Worm (Caenorhabditis elegans) whole organism, early embryonic: ENCODE measurements around the gene srj-5.

Experiments
- B0310.2 ChIP-seq: sonication (generic microtip); optimal IDR thresholded peaks from 2 replicates; lab custom pipeline; 2016; ENCODE audit warnings: mild to moderate bottlenecking, missing genetic modification characterization, missing compliant biosample characterization
- F13C5.2 ChIP-seq: sonication (generic microtip); optimal IDR thresholded peaks from 2 replicates; lab custom pipeline; 2017; ENCODE audit warnings: mild to moderate bottlenecking, missing genetic modification characterization, inconsistent platforms, missing compliant biosample characterization
- aly-1 ChIP-seq: sonication (generic microtip); optimal IDR thresholded peaks from 2 replicates; lab custom pipeline; 2016; ENCODE audit warnings: missing genetic modification characterization, missing compliant biosample characterization
- ama-1 ChIP-seq: fragments of 150-350 bp; optimal IDR thresholded peaks from 2 replicates; lab custom pipeline; 2014
- ceh-13 ChIP-seq: fragments of 200-800 bp; sonication (Bioruptor generic); optimal IDR thresholded peaks from 2 replicates; lab custom pipeline; 2018; ENCODE audit warnings: mild to moderate bottlenecking, missing genetic modification characterization, missing compliant biosample characterization
- ceh-36 ChIP-seq: sonication (generic microtip); optimal IDR thresholded peaks from 2 replicates; lab custom pipeline; 2016; ENCODE audit warnings: missing genetic modification characterization, inconsistent platforms, missing compliant biosample characterization
- ets-7 ChIP-seq: sonication (generic microtip); optimal IDR thresholded peaks from 2 replicates; lab custom pipeline; 2016; ENCODE audit warnings: missing genotype, missing genetic modification characterization, missing compliant biosample characterization
- flt-1 ChIP-seq: fragments of 200-800 bp; sonication (Bioruptor generic); IDR thresholded peaks from 2 replicates; pipeline ENCODE4 v1.3.6; 2022; ENCODE audit warnings: missing genetic modification characterization, missing compliant biosample characterization
- hmbx-1 ChIP-seq: sonication (generic microtip); optimal IDR thresholded peaks from 2 replicates; lab custom pipeline; 2016; ENCODE audit warnings: mild to moderate bottlenecking, missing genetic modification characterization, missing compliant biosample characterization
- hmg-4 ChIP-seq: fragments of 200-800 bp; sonication (Bioruptor generic); optimal IDR thresholded peaks from 2 replicates; lab custom pipeline; 2018; ENCODE audit warnings: mild to moderate bottlenecking, missing genetic modification characterization, missing compliant biosample characterization
- hnd-1 ChIP-seq: sonication (generic microtip); optimal IDR thresholded peaks from 2 replicates; lab custom pipeline; 2016; ENCODE audit warnings: missing genetic modification characterization, missing compliant biosample characterization
- pes-1 ChIP-seq: fragments of 200-800 bp; sonication (Bioruptor generic); IDR thresholded peaks from 2 replicates; pipeline ENCODE4 v1.3.6; 2022; ENCODE audit warnings: missing genetic modification reagents, missing genetic modification characterization, missing compliant biosample characterization
- scrt-1 ChIP-seq: fragments of 200-800 bp; sonication (Bioruptor generic); IDR thresholded peaks from 2 replicates; pipeline ENCODE4 v1.3.6; 2022; ENCODE audit warnings: missing genetic modification characterization, missing compliant biosample characterization
- sea-1 ChIP-seq: fragments of 200-800 bp; sonication (Bioruptor generic); conservative IDR thresholded peaks from 2 replicates; pipeline ENCODE4 v1.3.6; 2022; ENCODE audit warnings: missing genetic modification characterization, missing compliant biosample characterization
- tbx-11 ChIP-seq: fragments of 200-800 bp; sonication (Bioruptor generic); IDR thresholded peaks from 2 replicates; pipeline ENCODE4 v1.3.6; 2022; ENCODE audit warnings: missing genetic modification characterization, missing compliant biosample characterization
- tbx-37 ChIP-seq: fragments of 200-800 bp; sonication (Bioruptor generic); conservative IDR thresholded peaks from 2 replicates; pipeline ENCODE4 v1.3.6; 2022; ENCODE audit warnings: missing genetic modification reagents, missing genetic modification characterization, missing compliant biosample characterization
- tra-4 ChIP-seq: sonication (generic microtip); optimal IDR thresholded peaks from 2 replicates; lab custom pipeline; 2017; ENCODE audit warnings: missing genetic modification characterization, missing compliant biosample characterization

Gene srj-5

DNA sequence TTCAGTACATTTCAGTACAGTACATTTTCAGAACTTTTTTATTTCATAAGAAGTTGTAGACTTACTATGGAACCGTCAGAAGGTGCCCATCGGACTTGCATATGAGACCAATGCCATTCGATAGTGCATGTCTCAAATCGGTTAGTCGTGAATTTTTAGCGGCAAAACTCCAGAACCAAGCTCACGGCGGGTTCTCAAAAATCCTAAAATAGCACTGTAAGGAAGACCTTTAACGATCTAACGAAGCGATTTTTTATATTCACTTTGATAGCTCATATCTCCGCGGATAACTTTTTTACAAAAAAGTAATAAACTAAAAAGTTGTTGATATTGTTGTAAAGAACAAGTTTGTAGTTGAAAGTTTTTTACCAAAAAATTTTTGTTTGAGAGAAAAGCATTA lies 21.4 kb upstream of the srj-5 start, which contains the start of gene sru-25:
Gene sru-25, minus strand, starts transcription at position 101 of the 400 bp plus-strand sequence.
- TF ChIP-seq F13C5.2 (tag; lab: Kevin White, UChicago) = no peak
- no peak for TF ChIP-seq hmbx-1 (tag; lab: Kevin White, UChicago)
- TF ChIP-seq pes-1 (GFP tag; lab: Robert Waterston, UW) = no peak
- no peak for TF ChIP-seq ceh-36 (tag; lab: Kevin White, UChicago)
- TF ChIP-seq hmg-4 (GFP tag; lab: Kevin White, UChicago) = no peak
- no peak for TF ChIP-seq tbx-11 (GFP tag; lab: Robert Waterston, UW)
- no peak for TF ChIP-seq aly-1 (tag; lab: Kevin White, UChicago)
- TF ChIP-seq hnd-1 (tag; lab: Kevin White, UChicago) = no peak
- no peak for TF ChIP-seq tra-4 (tag; lab: Kevin White, UChicago)

DNA sequence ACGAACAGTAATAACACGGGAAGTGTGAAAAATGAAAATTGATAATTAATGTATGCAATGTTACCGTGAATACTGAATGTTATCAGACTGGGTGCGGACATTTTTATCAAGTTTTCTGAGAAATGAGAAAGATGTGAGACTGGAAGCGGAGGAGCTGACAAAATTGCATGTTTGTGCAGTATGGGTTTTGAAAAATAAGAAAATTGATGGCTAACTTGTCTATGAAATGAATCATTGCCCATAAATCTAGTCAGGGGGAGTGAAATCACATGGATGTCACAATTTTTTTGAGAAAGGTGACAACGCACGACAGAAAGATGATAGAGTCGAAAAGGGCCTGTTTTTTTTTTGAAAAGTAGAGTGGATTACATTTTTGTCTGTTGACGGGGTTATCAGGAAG lies 18.5 kb upstream of the srj-5 start, which contains the start of gene sru-24:
Gene sru-24, minus strand, starts transcription at position 101 of the 400 bp plus-strand sequence.
- no peak for TF ChIP-seq tra-4 (tag; lab: Kevin White, UChicago)
- no peak for TF ChIP-seq ama-1 (lab: Kevin White, UChicago)
- no peak for TF ChIP-seq ceh-36 (tag; lab: Kevin White, UChicago)
- no peak for TF ChIP-seq ets-7 (tag; lab: Kevin White, UChicago)
- no peak for TF ChIP-seq hmg-4 (GFP tag; lab: Kevin White, UChicago)
- TF ChIP-seq aly-1 (tag; lab: Kevin White, UChicago) = no peak
- no peak for TF ChIP-seq tbx-11 (GFP tag; lab: Robert Waterston, UW)
- TF ChIP-seq sea-1 (GFP tag; lab: Robert Waterston, UW) = no peak
- TF ChIP-seq B0310.2 (tag; lab: Kevin White, UChicago) = no peak
- no peak for TF ChIP-seq flt-1 (GFP tag; lab: Robert Waterston, UW)

DNA sequence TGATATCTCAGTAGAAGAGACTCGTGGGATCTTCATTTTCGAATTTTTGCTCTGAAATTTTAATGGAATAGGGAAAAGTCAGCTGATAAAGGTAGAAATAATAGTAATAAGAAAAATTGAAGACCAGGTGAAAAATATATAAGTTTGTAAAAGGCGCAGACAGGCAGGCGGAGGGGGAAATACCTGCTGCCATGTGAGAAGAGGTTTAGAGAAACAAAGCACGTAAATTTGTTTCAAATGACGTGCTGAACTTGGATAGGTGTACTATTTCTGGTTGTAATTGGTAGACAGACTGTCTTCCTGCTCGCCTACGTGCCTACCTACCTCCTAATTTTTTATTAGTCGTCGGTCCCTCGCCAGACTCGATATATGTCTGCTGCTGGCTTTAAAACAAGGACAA lies 14.6 kb upstream of the srj-5 start, which contains the start of gene nhr-180:
Gene nhr-180, minus strand, starts transcription at position 52 of the 400 bp plus-strand sequence.
- TF ChIP-seq B0310.2 (tag; lab: Kevin White, UChicago) = no peak

- TF ChIP-seq ama-1 (lab: Kevin White, UChicago) = no peak
- no peak for TF ChIP-seq ceh-13 (GFP tag; lab: Kevin White, UChicago)
- TF ChIP-seq flt-1 (GFP tag; lab: Robert Waterston, UW) = no peak
- TF ChIP-seq hmg-4 (GFP tag; lab: Kevin White, UChicago) = no peak
Measured at ce11 chrV:664337-664847, 11.6 kb upstream of the srj-5 start, which contains the start of the genes F31F4.11 and srh-266. Gene F31F4.11 (minus strand): TSS chrV:664437. Gene srh-266 (plus strand): TSS chrV:664797.

- TF ChIP-seq hmbx-1 (tag; lab: Kevin White, UChicago) (no peak), pes-1 (GFP tag; lab: Robert Waterston, UW) (no peak), ama-1 (lab: Kevin White, UChicago) (no peak), F13C5.2 (tag; lab: Kevin White, UChicago) (no peak), tbx-11 (GFP tag; lab: Robert Waterston, UW) (no peak), hnd-1 (tag; lab: Kevin White, UChicago) (no peak)
Measured at ce11 chrV:660210-660609, 7.4 kb upstream of the srj-5 start, which contains the start of gene F31F4.17. Gene F31F4.17 (minus strand): TSS chrV:660310.

ce11 chrV:658140-658539 lies 5.3 kb upstream of the srj-5 start:
- TF ChIP-seq tbx-37 (GFP tag; lab: Robert Waterston, UW) (peak; percentile 75), tbx-11 (GFP tag; lab: Robert Waterston, UW) (peak; percentile 45; the same call in 1 of the 2 replicates)

- TF ChIP-seq aly-1 (tag; lab: Kevin White, UChicago) (no peak), pes-1 (GFP tag; lab: Robert Waterston, UW) (no peak), sea-1 (GFP tag; lab: Robert Waterston, UW) (no peak)
Measured at ce11 chrV:657678-658077, 4.8 kb upstream of the srj-5 start, which contains the start of gene srh-246. Gene srh-246 (minus strand): TSS chrV:657778.

DNA sequence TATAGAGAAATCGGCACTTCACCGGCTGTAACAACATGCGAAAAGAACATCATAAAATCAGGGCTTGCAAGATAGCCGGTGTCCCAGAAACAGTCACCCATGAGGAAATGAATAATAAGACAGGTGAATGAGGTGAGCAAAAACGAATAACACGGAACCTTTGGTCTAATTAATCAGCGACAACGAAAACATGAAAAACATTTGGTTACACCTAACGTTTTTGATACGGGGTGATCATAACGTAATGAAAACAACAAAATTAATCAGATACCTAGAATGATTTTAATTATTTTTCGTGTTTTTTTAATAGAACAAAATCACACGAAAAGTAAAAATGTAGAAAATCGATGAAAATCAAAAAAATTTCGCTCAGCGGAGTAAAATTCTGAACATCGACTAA lies 3.0 kb upstream of the srj-5 start, which contains the start of gene srh-245:
Gene srh-245, minus strand, starts transcription at position 101 of the 400 bp plus-strand sequence.
- TF ChIP-seq F13C5.2 (tag; lab: Kevin White, UChicago) = no peak
- no peak for TF ChIP-seq aly-1 (tag; lab: Kevin White, UChicago)
- no peak for TF ChIP-seq hmbx-1 (tag; lab: Kevin White, UChicago)
- TF ChIP-seq flt-1 (GFP tag; lab: Robert Waterston, UW) = no peak
- TF ChIP-seq scrt-1 = no peak
- no peak for TF ChIP-seq hmg-4 (GFP tag; lab: Kevin White, UChicago)
- TF ChIP-seq ceh-13 (GFP tag; lab: Kevin White, UChicago) = no peak

DNA sequence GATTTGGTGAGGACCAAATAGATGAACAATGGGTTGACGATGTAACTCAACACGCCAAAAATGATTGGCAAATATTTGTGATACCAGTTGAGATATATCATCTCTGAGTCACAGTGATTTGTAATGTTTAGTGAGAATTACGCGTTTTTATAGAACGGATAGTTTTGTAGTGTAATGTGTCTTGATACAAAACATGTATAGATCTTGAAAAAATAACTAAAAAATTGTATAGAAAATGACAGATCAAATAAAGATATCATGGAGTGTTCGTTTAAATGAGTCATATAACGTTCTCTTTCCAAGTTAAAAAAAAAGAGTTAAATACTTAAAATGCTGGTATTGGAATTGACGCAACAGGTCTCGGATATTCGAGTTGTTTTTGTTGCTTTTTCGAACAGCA lies 1.6 kb upstream of the srj-5 start, which contains the start of gene srj-6:
Gene srj-6, minus strand, starts transcription at position 101 of the 400 bp plus-strand sequence.
- no peak for TF ChIP-seq sea-1 (GFP tag; lab: Robert Waterston, UW)
- no peak for TF ChIP-seq ceh-36 (tag; lab: Kevin White, UChicago)
- TF ChIP-seq F13C5.2 (tag; lab: Kevin White, UChicago) = no peak
- no peak for TF ChIP-seq tra-4 (tag; lab: Kevin White, UChicago)
- TF ChIP-seq tbx-11 (GFP tag; lab: Robert Waterston, UW) = no peak
- no peak for TF ChIP-seq aly-1 (tag; lab: Kevin White, UChicago)
- no peak for TF ChIP-seq tbx-37 (GFP tag; lab: Robert Waterston, UW)
- no peak for TF ChIP-seq ets-7 (tag; lab: Kevin White, UChicago)
- TF ChIP-seq flt-1 (GFP tag; lab: Robert Waterston, UW) = no peak
- no peak for TF ChIP-seq scrt-1
- TF ChIP-seq hmbx-1 (tag; lab: Kevin White, UChicago) = no peak
- TF ChIP-seq ama-1 (lab: Kevin White, UChicago) = no peak
- no peak for TF ChIP-seq ceh-13 (GFP tag; lab: Kevin White, UChicago)
- no peak for TF ChIP-seq B0310.2 (tag; lab: Kevin White, UChicago)
- no peak for TF ChIP-seq pes-1 (GFP tag; lab: Robert Waterston, UW)
- TF ChIP-seq hmg-4 (GFP tag; lab: Kevin White, UChicago) = no peak
- no peak for TF ChIP-seq hnd-1 (tag; lab: Kevin White, UChicago)
